Worm (Caenorhabditis elegans) whole organism, L2 larva: ENCODE measurements around the gene D1014.7.

Experiments
- C34F6.9 ChIP-seq: fragments of 150-350 bp; optimal IDR thresholded peaks from 2 replicates; lab custom pipeline; 2014; ENCODE audit warnings: missing biosample characterization, missing genetic modification characterization
- aly-2 ChIP-seq: fragments of 150-350 bp; optimal IDR thresholded peaks from 2 replicates; lab custom pipeline; 2014; ENCODE audit warnings: missing biosample characterization, missing genetic modification characterization
- ceh-16 ChIP-seq: fragments of 150-350 bp; optimal IDR thresholded peaks from 2 replicates; lab custom pipeline; 2014; ENCODE audit warnings: missing biosample characterization, missing genetic modification characterization
- elt-3 ChIP-seq: sonication (generic microtip); optimal IDR thresholded peaks from 2 replicates; lab custom pipeline; 2017; ENCODE audit warnings: missing biosample characterization, missing genetic modification characterization
- fos-1 ChIP-seq: fragments of 150-350 bp; optimal IDR thresholded peaks from 2 replicates; lab custom pipeline; 2014; ENCODE audit warnings: missing biosample characterization, missing genetic modification characterization
- mbf-1 ChIP-seq: sonication (generic microtip); optimal IDR thresholded peaks from 2 replicates; lab custom pipeline; 2017; ENCODE audit warnings: missing biosample characterization, missing genetic modification characterization
- nhr-10 ChIP-seq: sonication (generic microtip); optimal IDR thresholded peaks from 2 replicates; lab custom pipeline; 2017; ENCODE audit warnings: missing biosample characterization, missing genetic modification characterization
- nhr-12 ChIP-seq: fragments of 150-350 bp; optimal IDR thresholded peaks from 2 replicates; lab custom pipeline; 2014; ENCODE audit warnings: missing biosample characterization, missing genetic modification characterization
- nhr-21 ChIP-seq: fragments of 150-350 bp; optimal IDR thresholded peaks from 2 replicates; lab custom pipeline; 2014; ENCODE audit warnings: missing biosample characterization, missing genetic modification characterization
- nhr-23 ChIP-seq: fragments of 150-350 bp; optimal IDR thresholded peaks from 2 replicates; lab custom pipeline; 2014; ENCODE audit warnings: missing biosample characterization, missing genetic modification reagents, missing genetic modification characterization
- nhr-237 ChIP-seq: fragments of 150-350 bp; optimal IDR thresholded peaks from 2 replicates; lab custom pipeline; 2014; ENCODE audit warnings: missing biosample characterization, missing genetic modification characterization
- nhr-25 ChIP-seq: fragments of 150-350 bp; sonication (generic microtip); optimal IDR thresholded peaks from 3 replicates; lab custom pipeline; 2014; ENCODE audit warnings: missing biosample characterization, missing genetic modification characterization
- nhr-6 ChIP-seq: fragments of 150-350 bp; optimal IDR thresholded peaks from 2 replicates; lab custom pipeline; 2014; ENCODE audit warnings: missing biosample characterization, missing genetic modification characterization
- nhr-77 ChIP-seq: fragments of 150-350 bp; optimal IDR thresholded peaks from 2 replicates; lab custom pipeline; 2014; ENCODE audit warnings: missing biosample characterization, missing genetic modification characterization
- sem-4 ChIP-seq: fragments of 150-350 bp; optimal IDR thresholded peaks from 2 replicates; lab custom pipeline; 2014; ENCODE audit warnings: missing biosample characterization, missing genetic modification reagents, missing genetic modification characterization
- sma-3 ChIP-seq: sonication (generic microtip); optimal IDR thresholded peaks from 2 replicates; lab custom pipeline; 2016; ENCODE audit warnings: missing genetic modification reagents, missing genetic modification characterization, missing compliant biosample characterization
- sma-9 ChIP-seq, 2 experiments: fragments of 150-350 bp in 1 of 2; sonication (generic microtip) in 1 of 2; optimal IDR thresholded peaks; 2 replicates each; lab custom pipeline; 2014 to 2016; ENCODE audit warnings: missing genetic modification characterization in 2 of 2, mild to moderate bottlenecking in 1 of 2, missing biosample characterization in 1 of 2, missing compliant biosample characterization in 1 of 2, missing genetic modification reagents in 1 of 2, moderate library complexity in 1 of 2
- unc-55 ChIP-seq: fragments of 150-350 bp; sonication (generic microtip); optimal IDR thresholded peaks from 3 replicates; lab custom pipeline; 2014; ENCODE audit warnings: missing biosample characterization, missing genetic modification reagents, missing genetic modification characterization
- zag-1 ChIP-seq: fragments of 150-350 bp; optimal IDR thresholded peaks from 2 replicates; lab custom pipeline; 2014; ENCODE audit warnings: missing biosample characterization, missing genetic modification characterization
- ztf-1 ChIP-seq: fragments of 200-800 bp; sonication (Bioruptor generic); conservative IDR thresholded peaks from 2 replicates; pipeline ENCODE4 v1.3.6; 2022; ENCODE audit warnings: missing genetic modification characterization, missing compliant biosample characterization
- ztf-11 ChIP-seq: sonication (generic microtip); optimal IDR thresholded peaks from 2 replicates; lab custom pipeline; 2017; ENCODE audit warnings: missing biosample characterization, missing genetic modification characterization

D1014.7 gene

DNA sequence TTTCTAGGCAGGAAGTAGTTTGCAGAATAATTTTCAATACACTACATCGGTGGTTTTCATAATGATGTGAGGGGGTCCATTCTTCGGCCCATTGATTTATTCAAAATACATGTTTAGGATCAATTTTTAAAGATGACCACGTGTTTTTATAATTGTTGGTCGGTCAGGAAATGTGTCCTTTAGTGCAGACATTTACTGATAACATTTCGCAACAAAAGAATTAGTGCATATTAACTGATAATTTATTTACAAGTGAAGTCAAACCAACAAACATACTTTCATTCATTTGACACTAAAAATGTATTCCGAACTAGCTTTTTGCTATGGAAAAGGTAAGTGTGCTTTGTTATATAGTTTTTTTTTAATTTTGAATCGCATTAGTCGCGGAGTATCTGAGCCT, 43.6 kb downstream of the D1014.7 start, which contains the start of gene F20D6.5:
Gene F20D6.5 (plus strand): TSS at position 259 of the 400 bp plus-strand sequence.
- TF ChIP-seq fos-1 (tag; lab: Kevin White, UChicago) (peak; percentile 18), sma-3 (no peak), sma-9 (GFP tag; optimal IDR thresholded peaks at IDR 0.05; lab: Kevin White, UChicago) (peak; percentile 64), sma-9 (tag; optimal IDR thresholded peaks at IDR 0.05; lab: Kevin White, UChicago) (no peak)

DNA sequence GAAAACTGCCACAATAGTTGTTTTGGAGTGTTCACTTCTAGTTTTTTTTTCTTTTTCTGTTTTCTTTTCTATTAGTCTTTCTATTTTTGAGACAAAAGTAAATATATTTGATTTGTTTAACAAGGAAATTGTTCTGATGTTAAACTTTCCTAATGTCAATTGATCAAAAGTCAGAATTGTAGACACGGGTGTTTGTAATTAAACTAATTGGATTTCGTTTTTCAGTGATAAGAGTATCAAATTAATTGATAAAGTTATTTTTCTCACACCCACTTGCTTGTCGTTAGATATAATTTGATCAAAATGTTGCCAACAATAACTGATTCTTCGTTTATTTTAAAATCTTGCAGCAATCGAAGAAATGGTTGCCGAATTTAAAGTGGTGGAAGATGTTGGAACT, 45.1 kb downstream of the D1014.7 start:
- no peak for TF ChIP-seq nhr-6
- TF ChIP-seq ztf-11 (tag; lab: Kevin White, UChicago), result no peak
- TF ChIP-seq nhr-10 (tag; lab: Kevin White, UChicago), result no peak
- TF ChIP-seq elt-3, result no peak
- TF ChIP-seq zag-1 (tag; lab: Kevin White, UChicago), result no peak
- TF ChIP-seq aly-2 (tag; lab: Kevin White, UChicago), result no peak
- TF ChIP-seq nhr-237 (tag; lab: Kevin White, UChicago), result no peak
- TF ChIP-seq C34F6.9 (tag; lab: Kevin White, UChicago), result no peak

DNA sequence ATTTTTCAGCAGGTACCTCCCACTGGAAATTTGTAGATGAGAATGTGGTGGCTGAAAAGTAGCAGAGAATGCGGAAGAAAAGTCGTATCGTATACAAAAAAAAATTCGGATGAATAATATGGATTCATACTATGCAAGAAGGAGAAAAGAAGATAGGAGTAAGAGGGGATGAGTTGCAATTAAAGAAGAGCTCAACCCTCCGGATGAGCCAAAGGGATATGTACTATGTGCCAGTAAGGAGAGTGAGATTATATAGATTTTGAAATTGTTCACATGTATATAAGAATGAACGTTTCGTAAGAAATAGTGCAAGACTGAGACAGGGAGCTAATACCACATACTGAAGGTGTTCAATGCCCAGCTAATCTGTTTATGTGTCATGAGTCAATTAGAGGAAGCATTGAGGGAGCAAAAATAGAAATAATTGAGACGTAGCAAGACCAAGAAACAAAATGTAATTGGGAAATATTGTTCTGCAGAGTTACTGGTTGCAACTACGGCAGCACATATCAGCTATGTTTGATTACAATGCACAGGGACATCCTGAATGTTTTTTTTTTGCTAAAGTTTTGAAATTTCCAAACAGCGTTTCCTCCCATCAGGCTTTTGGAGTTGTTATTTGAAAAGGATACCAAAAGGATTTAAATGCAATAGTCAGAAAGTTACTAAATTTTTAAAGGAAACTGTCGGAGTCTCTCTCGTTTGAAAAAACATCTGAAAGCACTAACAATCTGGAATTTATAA, 50.3 kb downstream of the D1014.7 start, which contains the start of gene F20D6.8:
Gene F20D6.8 (minus strand): TSS at position 51 of the 744 bp plus-strand sequence.
- TF ChIP-seq C34F6.9 (tag; lab: Kevin White, UChicago), result no peak
- no peak for TF ChIP-seq ztf-1 (GFP tag; lab: Robert Waterston, UW)
- no peak for TF ChIP-seq mbf-1 (tag; lab: Kevin White, UChicago)
- no peak for TF ChIP-seq sma-3
- TF ChIP-seq nhr-23, result no peak
- no peak for TF ChIP-seq nhr-12
- no peak for TF ChIP-seq nhr-21

DNA sequence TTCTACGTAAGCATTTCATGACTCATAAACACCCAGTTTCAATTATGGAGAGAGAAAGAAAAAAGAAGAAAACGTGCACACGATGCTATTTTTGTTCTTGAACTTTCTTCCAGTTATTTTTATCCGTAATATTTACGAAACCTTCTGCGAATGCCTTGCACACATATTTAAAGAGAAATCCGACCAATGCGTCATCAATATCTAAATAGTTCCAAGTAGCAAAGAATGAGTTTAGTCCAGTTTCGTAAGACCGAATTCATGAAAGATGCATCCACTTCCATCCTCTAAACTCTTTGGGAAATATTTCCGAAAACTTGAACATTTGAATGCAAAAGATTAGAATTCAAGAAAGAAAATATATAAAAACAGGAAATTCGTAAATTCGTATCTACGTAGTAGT, 51.1 kb downstream of the D1014.7 start:
- TF ChIP-seq nhr-77 (no peak), unc-55 (peak; percentile 56), nhr-25 (tag; lab: Kevin White, UChicago) (no peak), ceh-16 (tag; lab: Kevin White, UChicago) (no peak), sem-4 (no peak)
- TF ChIP-seq, all 48 proteins: peak for 1
